Fruit fly (Drosophila melanogaster): Measurements from ENCODE around the gene Cpr67B.

The Cpr67B gene

dm6 chr3L:9441907-9442479, 37.4 kb downstream of the Cpr67B start, which contains the start of the genes Bet3 and Nf-YA (continued):
- TF ChIP-seq Dbx (GFP tag; IDR thresholded peaks at IDR 0.05) (peak; percentile 57; the same call in 1 of the 3 replicates), nerfin-1 (tag; optimal IDR thresholded peaks at IDR 0.05) (peak; percentile 35), phol (tag; optimal IDR thresholded peaks at IDR 0.05) (peak; percentile 61), CG6813 (GFP tag; optimal IDR thresholded peaks at IDR 0.05) (no peak), chn (GFP tag; optimal IDR thresholded peaks at IDR 0.05) (peak; percentile 66), vfl (GFP tag; optimal IDR thresholded peaks at IDR 0.05) (peak; percentile 14), exex (tag; optimal IDR thresholded peaks at IDR 0.05) (no peak), kay (GFP tag; optimal IDR thresholded peaks at IDR 0.05) (no peak), sna (GFP tag; IDR thresholded peaks at IDR 0.05; ENCODE audit: partially characterized antibody) (peak; percentile 84), CG9797 (GFP tag; optimal IDR thresholded peaks at IDR 0.05) (peak; percentile 53), lmd (GFP tag; IDR thresholded peaks at IDR 0.05) (peak; percentile 54), cg (GFP tag; optimal IDR thresholded peaks at IDR 0.05) (peak; percentile 6), Scr (GFP tag; IDR thresholded peaks at IDR 0.05; ENCODE audit: partially characterized antibody) (peak; percentile 82), Lhr (GFP tag; optimal IDR thresholded peaks at IDR 0.05) (peak; percentile 44), fd102C (GFP tag; optimal IDR thresholded peaks at IDR 0.05) (peak; percentile 11), CG30020 (tag; optimal IDR thresholded peaks at IDR 0.05) (peak; percentile 68), bbx (GFP tag; IDR thresholded peaks at IDR 0.05; ENCODE audit: partially characterized antibody) (peak; percentile 85), CG3995 (GFP tag; optimal IDR thresholded peaks at IDR 0.05) (peak; percentile 96), unc-4 (GFP tag; IDR thresholded peaks at IDR 0.05; ENCODE audit: partially characterized antibody) (peak; percentile 86), Xrp1 (GFP tag; IDR thresholded peaks at IDR 0.05) (peak; percentile 37; the same call in 1 of the 2 replicates), CG18599 (GFP tag; optimal IDR thresholded peaks at IDR 0.05) (peak; percentile 29), dysf (GFP tag; IDR thresholded peaks at IDR 0.05) (peak; percentile 31; the same call in 1 of the 3 replicates), pb (GFP tag; optimal IDR thresholded peaks at IDR 0.05) (no peak), sqz (GFP tag; optimal IDR thresholded peaks at IDR 0.05) (no peak), mam (GFP tag; optimal IDR thresholded peaks at IDR 0.05) (peak; percentile 90), CG15269 (tag; optimal IDR thresholded peaks at IDR 0.05) (peak; percentile 39), CG13296 (GFP tag; optimal IDR thresholded peaks at IDR 0.05) (peak; percentile 0), CG5953 (GFP tag; IDR thresholded peaks at IDR 0.05) (no peak), crp (GFP tag; optimal IDR thresholded peaks at IDR 0.05) (peak in 1 of 2 experiments; percentile 7), Atf3 (GFP tag; optimal IDR thresholded peaks at IDR 0.05) (peak; percentile 24), vvl (GFP tag; IDR thresholded peaks at IDR 0.05) (peak; percentile 68; the same call in 1 of the 2 replicates), bsh (GFP tag; optimal IDR thresholded peaks at IDR 0.05) (peak in 1 of 2 experiments; percentile 28), BEAF-32 (GFP tag; optimal IDR thresholded peaks at IDR 0.05) (peak; percentile 90), en (GFP tag; optimal IDR thresholded peaks at IDR 0.05) (no peak), NFAT (GFP tag; IDR thresholded peaks at IDR 0.05) (peak; percentile 88), NK7.1 (GFP tag; optimal IDR thresholded peaks at IDR 0.05) (no peak), Fer3 (tag; optimal IDR thresholded peaks at IDR 0.05) (peak; percentile 16), CrebB (tag; optimal IDR thresholded peaks at IDR 0.05) (no peak), CG2129 (GFP tag; IDR thresholded peaks at IDR 0.05; ENCODE audit: partially characterized antibody) (peak; percentile 73), ind (GFP tag; optimal IDR thresholded peaks at IDR 0.05) (peak; percentile 61), MBD-R2 (GFP tag; IDR thresholded peaks at IDR 0.05) (peak; percentile 95), Dref (GFP tag; IDR thresholded peaks at IDR 0.05) (peak; percentile 68), lola (GFP tag; optimal IDR thresholded peaks at IDR 0.05) (peak in 1 of 3 experiments; percentile 9), CG11695 (GFP tag; IDR thresholded peaks at IDR 0.05) (no peak), tgo (GFP tag; IDR thresholded peaks at IDR 0.05) (no peak), E2f1 (GFP tag; IDR thresholded peaks at IDR 0.05) (peak; percentile 19; the same call in 1 of the 2 replicates), CG33213 (GFP tag; optimal IDR thresholded peaks at IDR 0.05) (peak; percentile 27), mld (GFP tag; IDR thresholded peaks at IDR 0.05; ENCODE audit: partially characterized antibody) (peak; percentile 62; the same call in 1 of the 3 replicates)
